Fruit fly (Drosophila melanogaster) whole organism, prepupa: ENCODE measurements around the gene CG43319.

Source experiments
- Blimp-1 ChIP-seq: fragments of 200-800 bp; sonication (Bioruptor generic); optimal IDR thresholded peaks from 3 replicates; lab custom pipeline; 2017; ENCODE audit warnings: missing biosample characterization, missing genetic modification characterization, mild to moderate bottlenecking, moderate library complexity, missing genetic modification reagents
- CG32006 ChIP-seq: fragments of 200-800 bp; sonication (Bioruptor generic); optimal IDR thresholded peaks from 3 replicates; lab custom pipeline; 2017; ENCODE audit warnings: missing biosample characterization, mild to moderate bottlenecking, missing genetic modification characterization
- CG6808 ChIP-seq: fragments of 200-800 bp; sonication (Bioruptor generic); optimal IDR thresholded peaks from 3 replicates; lab custom pipeline; 2017; ENCODE audit warnings: missing biosample characterization, missing genetic modification characterization, mild to moderate bottlenecking, moderate library complexity, missing genetic modification reagents
- CG6854 ChIP-seq: fragments of 200-800 bp; sonication (Bioruptor generic); optimal IDR thresholded peaks from 2 replicates; lab custom pipeline; 2017; ENCODE audit warnings: missing biosample characterization, mild to moderate bottlenecking, missing genetic modification characterization
- CG8632 ChIP-seq: fragments of 200-800 bp; sonication (Bioruptor generic); optimal IDR thresholded peaks from 3 replicates; lab custom pipeline; 2016; ENCODE audit warnings: missing biosample characterization, missing genetic modification characterization
- CG9139 ChIP-seq: fragments of 200-800 bp; sonication (Bioruptor generic); optimal IDR thresholded peaks from 3 replicates; lab custom pipeline; 2017; ENCODE audit warnings: missing biosample characterization, mild to moderate bottlenecking, missing genetic modification characterization
- Gug ChIP-seq: fragments of 200-800 bp; sonication (Bioruptor generic); IDR thresholded peaks from 2 replicates; pipeline ENCODE4 v1.3.6; 2022; ENCODE audit warnings: missing biosample characterization, missing genetic modification characterization
- Hr38 ChIP-seq: sonication (Bioruptor generic); optimal IDR thresholded peaks from 2 replicates; lab custom pipeline; 2016; ENCODE audit warnings: missing biosample characterization, missing genetic modification characterization
- OdsH ChIP-seq: fragments of 200-800 bp; sonication (Bioruptor generic); optimal IDR thresholded peaks from 3 replicates; lab custom pipeline; 2016; ENCODE audit warnings: missing biosample characterization, missing genetic modification characterization
- Sox102F ChIP-seq: fragments of 200-800 bp; sonication (Bioruptor generic); optimal IDR thresholded peaks from 2 replicates; lab custom pipeline; 2016; ENCODE audit warnings: missing biosample characterization, mild to moderate bottlenecking, missing genetic modification characterization
- eg ChIP-seq: fragments of 200-800 bp; sonication (Bioruptor generic); IDR thresholded peaks from 3 replicates; pipeline ENCODE4 v1.3.6; 2022; ENCODE audit warnings: missing biosample characterization, missing genetic modification characterization
- pdm3 ChIP-seq: fragments of 200-800 bp; sonication (Bioruptor generic); optimal IDR thresholded peaks from 3 replicates; lab custom pipeline; 2016; ENCODE audit warnings: missing biosample characterization, missing genetic modification characterization

DNA sequence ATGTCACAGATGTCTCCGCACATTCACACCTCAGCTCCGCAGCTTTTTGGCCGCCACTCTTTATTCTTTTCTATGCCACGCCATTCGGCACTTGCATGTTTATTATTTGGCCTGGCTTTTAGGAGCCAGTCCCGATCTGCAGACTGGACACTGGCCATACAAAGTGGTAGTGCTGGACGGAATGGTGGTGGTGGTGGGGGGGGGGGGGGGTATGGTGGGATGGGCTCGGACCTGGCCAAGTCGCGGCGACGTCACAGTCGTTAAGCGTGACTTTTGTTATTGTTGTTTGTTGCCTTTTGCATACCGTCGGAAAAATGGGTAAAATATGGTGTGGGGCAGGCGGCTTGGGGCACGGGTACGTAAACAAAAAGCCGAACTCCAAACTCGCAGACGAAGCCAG is 9.0 kb upstream of the CG43319 start:
- no peak for TF ChIP-seq CG6854 (GFP tag; lab: Kevin White, UChicago)
- TF ChIP-seq eg (GFP tag; lab: Robert Waterston, UW) = no peak
- TF ChIP-seq CG32006 (GFP tag; lab: Kevin White, UChicago) = no peak
- no peak for TF ChIP-seq CG8632 (GFP tag; lab: Kevin White, UChicago)
- no peak for TF ChIP-seq Sox102F (GFP tag; lab: Kevin White, UChicago)
- no peak for TF ChIP-seq Hr38
- no peak for TF ChIP-seq CG9139 (GFP tag; lab: Kevin White, UChicago)
- TF ChIP-seq Gug (GFP tag; lab: Robert Waterston, UW) = no peak
- TF ChIP-seq Blimp-1 (GFP tag; lab: Kevin White, UChicago) = no peak
- TF ChIP-seq pdm3 = no peak
- no peak for TF ChIP-seq OdsH (GFP tag; lab: Kevin White, UChicago)
- no peak for TF ChIP-seq CG6808 (GFP tag; lab: Kevin White, UChicago)
